Fruit fly (Drosophila melanogaster) whole organism, wandering third instar larva: ENCODE data around the gene CG33181.

Experiments used
- CG32264 ChIP-seq: fragments of 200-800 bp; sonication (Bioruptor generic); optimal IDR thresholded peaks from 2 replicates; lab custom pipeline; 2016; ENCODE audit warnings: missing biosample characterization, missing genetic modification characterization
- Jra ChIP-seq: sonication (Bioruptor generic); optimal IDR thresholded peaks from 2 replicates; lab custom pipeline; 2016; ENCODE audit warnings: missing biosample characterization, missing genetic modification characterization
- Mio ChIP-seq: sonication (Bioruptor generic); optimal IDR thresholded peaks from 2 replicates; lab custom pipeline; 2016; ENCODE audit warnings: missing biosample characterization, missing genetic modification characterization
- Myc ChIP-seq: fragments of >200 bp; optimal IDR thresholded peaks from 2 replicates; lab custom pipeline; 2017
- brk ChIP-seq: fragments of 200-800 bp; sonication (Bioruptor generic); optimal IDR thresholded peaks from 2 replicates; lab custom pipeline; 2016; ENCODE audit warnings: missing biosample characterization, mild to moderate bottlenecking, missing genetic modification characterization
- dl ChIP-seq, 2 experiments: fragments of 175-275, 200-275 bp in 1 of 2; fragments of 200-275 bp in 1 of 2; sonication (Bioruptor generic); optimal IDR thresholded peaks; lab custom pipeline; 2018; ENCODE audit warnings: mild to moderate bottlenecking in 2 of 2, missing biosample characterization in 2 of 2, missing genetic modification characterization in 2 of 2, moderate library complexity in 2 of 2; ENCODE audit not compliant: partially characterized antibody in 2 of 2, insufficient read depth in 1 of 2
- pan ChIP-seq: fragments of >200 bp; optimal IDR thresholded peaks from 2 replicates; lab custom pipeline; 2017
- psq ChIP-seq: fragments of 200-800 bp; sonication (Bioruptor generic); optimal IDR thresholded peaks from 3 replicates; lab custom pipeline; 2017; ENCODE audit warnings: missing biosample characterization, mild to moderate bottlenecking, missing genetic modification characterization, moderate library complexity
- sv ChIP-seq: fragments of 200-800 bp; sonication (Bioruptor generic); optimal IDR thresholded peaks from 3 replicates; lab custom pipeline; 2016; ENCODE audit warnings: missing biosample characterization, missing genetic modification characterization
- usp ChIP-seq: fragments of >200 bp; optimal IDR thresholded peaks from 2 replicates; lab custom pipeline; 2017; ENCODE audit warnings: missing biosample characterization, missing genetic modification characterization

- no peak for TF ChIP-seq CG32264 (GFP tag; lab: Kevin White, UChicago)
- no peak for TF ChIP-seq psq (GFP tag; lab: Kevin White, UChicago)
- no peak for TF ChIP-seq dl (GFP tag; optimal IDR thresholded peaks at IDR 0.05; lab: Kevin White, UChicago; ENCODE audit: insufficient read depth in 1 of 2, partially characterized antibody in 2 of 2)
- TF ChIP-seq pan (lab: Kevin White, UChicago) = no peak
- TF ChIP-seq Myc (lab: Kevin White, UChicago) = no peak
- no peak for TF ChIP-seq sv (GFP tag; lab: Kevin White, UChicago)
- no peak for TF ChIP-seq brk (GFP tag; lab: Kevin White, UChicago)
- TF ChIP-seq Jra = no peak
- no peak for TF ChIP-seq usp (GFP tag; lab: Kevin White, UChicago)
- no peak for TF ChIP-seq Mio (GFP tag; lab: Kevin White, UChicago)
Measured at dm6 chrX:8459452-8460040, 29.6 kb upstream of the CG33181 start.
